Worm (Caenorhabditis elegans) whole organism, L1 larva: ENCODE measurements around the gene set-15.

Experiments
- C16A3.4 ChIP-seq: fragments of 150-350 bp; optimal IDR thresholded peaks from 2 replicates; lab custom pipeline; 2014; ENCODE audit warnings: missing biosample characterization, missing genetic modification characterization
- F16B12.6 ChIP-seq: fragments of 150-350 bp; optimal IDR thresholded peaks from 2 replicates; lab custom pipeline; 2014; ENCODE audit warnings: missing biosample characterization, missing genetic modification characterization
- Y116A8C.19 ChIP-seq: sonication (generic microtip); optimal IDR thresholded peaks from 2 replicates; lab custom pipeline; 2016; ENCODE audit warnings: missing compliant biosample characterization, missing genetic modification characterization, borderline replicate concordance
- aha-1 ChIP-seq: fragments of 150-350 bp; optimal IDR thresholded peaks from 2 replicates; lab custom pipeline; 2014; ENCODE audit warnings: missing biosample characterization, missing genetic modification characterization
- alr-1 ChIP-seq: fragments of 200-800 bp; sonication (Bioruptor generic); optimal IDR thresholded peaks from 2 replicates; lab custom pipeline; 2018; ENCODE audit warnings: borderline replicate concordance, mild to moderate bottlenecking, missing genetic modification characterization, missing compliant biosample characterization
- ama-1 ChIP-seq: fragments of 150-350 bp; optimal IDR thresholded peaks from 2 replicates; lab custom pipeline; 2014
- blmp-1 ChIP-seq: fragments of 150-350 bp; optimal IDR thresholded peaks from 2 replicates; lab custom pipeline; 2014; ENCODE audit warnings: missing biosample characterization, missing genetic modification characterization
- ceh-82 ChIP-seq, 3 experiments: fragments of 150-350 bp in 1 of 3; sonication (generic microtip) in 2 of 3; optimal IDR thresholded peaks; 2 replicates each; lab custom pipeline; 2014 to 2017; ENCODE audit warnings: missing biosample characterization in 3 of 3, missing genetic modification characterization in 3 of 3
- ceh-88 ChIP-seq: fragments of 200-800 bp; sonication (Bioruptor generic); IDR thresholded peaks from 2 replicates; pipeline ENCODE4 v1.3.6; 2022; ENCODE audit warnings: missing genetic modification characterization, missing compliant biosample characterization
- ces-1 ChIP-seq: fragments of 150-350 bp; optimal IDR thresholded peaks from 2 replicates; lab custom pipeline; 2014; ENCODE audit warnings: missing biosample characterization, missing genetic modification reagents, missing genetic modification characterization
- dpl-1 ChIP-seq, 3 experiments: fragments of 150-350 bp in 2 of 3; sonication (generic microtip) in 1 of 3; optimal IDR thresholded peaks; 2 replicates each; lab custom pipeline; 2014 to 2017; ENCODE audit warnings: missing biosample characterization in 3 of 3, missing genetic modification characterization in 3 of 3, missing genetic modification reagents in 3 of 3
- dsc-1 ChIP-seq: sonication (generic microtip); optimal IDR thresholded peaks from 2 replicates; lab custom pipeline; 2016; ENCODE audit warnings: mild to moderate bottlenecking, missing genetic modification characterization, missing compliant biosample characterization
- efl-1 ChIP-seq, 4 experiments: fragments of 150-350 bp; optimal IDR thresholded peaks in 3 of 4; peaks in 1 of 4; 1 replicate in 1 of 4; 2 replicates in 3 of 4; lab custom pipeline; 2014; ENCODE audit warnings: missing biosample characterization in 2 of 4, missing genetic modification characterization in 2 of 4, missing genetic modification reagents in 2 of 4
- egl-27 ChIP-seq, 2 experiments: fragments of 150-350 bp in 1 of 2; sonication (generic microtip); optimal IDR thresholded peaks; 3 replicates each; lab custom pipeline; 2017 to 2018; ENCODE audit warnings: missing biosample characterization in 2 of 2, missing genetic modification characterization in 2 of 2, missing genetic modification reagents in 2 of 2
- elt-2 ChIP-seq: sonication (generic microtip); optimal IDR thresholded peaks from 2 replicates; lab custom pipeline; 2016; ENCODE audit warnings: missing genetic modification characterization, mild to moderate bottlenecking, inconsistent platforms, missing compliant biosample characterization, missing genetic modification reagents
- ets-5 ChIP-seq: fragments of 200-800 bp; sonication (Bioruptor generic); IDR thresholded peaks from 2 replicates; pipeline ENCODE4 v1.3.6; 2022; ENCODE audit warnings: missing genetic modification characterization, missing compliant biosample characterization
- fkh-10 ChIP-seq: sonication (generic microtip); optimal IDR thresholded peaks from 2 replicates; lab custom pipeline; 2017; ENCODE audit warnings: missing biosample characterization, missing genetic modification reagents, missing genetic modification characterization
- fkh-8 ChIP-seq: sonication (generic microtip); optimal IDR thresholded peaks from 2 replicates; lab custom pipeline; 2016; ENCODE audit warnings: mild to moderate bottlenecking, missing genetic modification characterization, missing compliant biosample characterization
- hlh-17 ChIP-seq: fragments of 200-800 bp; sonication (Bioruptor generic); optimal IDR thresholded peaks from 2 replicates; lab custom pipeline; 2018; ENCODE audit warnings: missing genetic modification characterization, mild to moderate bottlenecking, missing compliant biosample characterization, moderate library complexity, borderline replicate concordance
- hpl-2 ChIP-seq: fragments of 150-350 bp; optimal IDR thresholded peaks from 2 replicates; lab custom pipeline; 2014; ENCODE audit warnings: missing biosample characterization, missing genetic modification reagents, missing genetic modification characterization
- lin-13 ChIP-seq: fragments of 150-350 bp; optimal IDR thresholded peaks from 2 replicates; lab custom pipeline; 2014; ENCODE audit warnings: missing biosample characterization, missing genetic modification reagents, missing genetic modification characterization
- lin-14 ChIP-seq: fragments of 200-800 bp; sonication (Bioruptor generic); optimal IDR thresholded peaks from 2 replicates; lab custom pipeline; 2018; ENCODE audit warnings: mild to moderate bottlenecking, missing genetic modification characterization, moderate library complexity, missing compliant biosample characterization
- lin-15B ChIP-seq: fragments of 150-350 bp; sonication (generic microtip); optimal IDR thresholded peaks from 3 replicates; lab custom pipeline; 2014; ENCODE audit warnings: missing biosample characterization, missing genetic modification characterization
- mab-9 ChIP-seq: fragments of 200-800 bp; sonication (Bioruptor generic); IDR thresholded peaks from 2 replicates; pipeline ENCODE4 v1.3.6; 2022; ENCODE audit warnings: missing genetic modification reagents, missing genetic modification characterization, missing compliant biosample characterization
- nhr-12 ChIP-seq: sonication (generic microtip); optimal IDR thresholded peaks from 2 replicates; lab custom pipeline; 2017; ENCODE audit warnings: missing biosample characterization, missing genetic modification characterization
- nhr-28 ChIP-seq: fragments of 150-350 bp; optimal IDR thresholded peaks from 2 replicates; lab custom pipeline; 2014; ENCODE audit warnings: missing biosample characterization, missing genetic modification characterization
- nhr-47 ChIP-seq: sonication (generic microtip); optimal IDR thresholded peaks from 2 replicates; lab custom pipeline; 2016; ENCODE audit warnings: mild to moderate bottlenecking, missing genetic modification characterization, moderate library complexity, missing compliant biosample characterization
- nhr-76 ChIP-seq: sonication (generic microtip); optimal IDR thresholded peaks from 2 replicates; lab custom pipeline; 2017; ENCODE audit warnings: missing biosample characterization, missing genetic modification characterization
- nhr-84 ChIP-seq: sonication (generic microtip); optimal IDR thresholded peaks from 2 replicates; lab custom pipeline; 2017; ENCODE audit warnings: missing biosample characterization, missing genetic modification characterization
- nhr-85 ChIP-seq: sonication (generic microtip); peaks from one replicate; lab custom pipeline; 2016; ENCODE audit warnings: missing genetic modification characterization, inconsistent platforms, missing compliant biosample characterization
- nhr-90 ChIP-seq: sonication (generic microtip); optimal IDR thresholded peaks from 2 replicates; lab custom pipeline; 2016; ENCODE audit warnings: mild to moderate bottlenecking, missing genetic modification characterization, missing compliant biosample characterization; ENCODE audit not compliant: poor library complexity
- pag-3 ChIP-seq: sonication (generic microtip); optimal IDR thresholded peaks from 2 replicates; lab custom pipeline; 2017; ENCODE audit warnings: missing genetic modification characterization, mild to moderate bottlenecking, missing compliant biosample characterization, antibody characterized with exemption, borderline replicate concordance; ENCODE audit not compliant: insufficient read depth
- rnt-1 ChIP-seq: sonication (generic microtip); optimal IDR thresholded peaks from 2 replicates; lab custom pipeline; 2016; ENCODE audit warnings: mild to moderate bottlenecking, missing genetic modification characterization, moderate library complexity, missing compliant biosample characterization
- tlp-1 ChIP-seq: fragments of 150-350 bp; optimal IDR thresholded peaks from 2 replicates; lab custom pipeline; 2014; ENCODE audit warnings: missing biosample characterization, missing genetic modification characterization
- unc-30 ChIP-seq: sonication (generic microtip); optimal IDR thresholded peaks from 2 replicates; lab custom pipeline; 2017; ENCODE audit warnings: missing biosample characterization, missing genetic modification characterization
- xbp-1 ChIP-seq: sonication (generic microtip); optimal IDR thresholded peaks from 2 replicates; lab custom pipeline; 2016; ENCODE audit warnings: missing genetic modification characterization, missing compliant biosample characterization

Gene set-15

ce11 chrIV:4780129-4780528 is at the start of gene set-15:
TSS of gene set-15 (minus strand) at chrIV:4780229.
- no peak for TF ChIP-seq ceh-82 (tag; optimal IDR thresholded peaks at IDR 0.05; lab: Kevin White, UChicago)
- no peak for TF ChIP-seq nhr-47
- no peak for TF ChIP-seq elt-2 (tag; lab: Kevin White, UChicago)
- no peak for TF ChIP-seq efl-1 (optimal IDR thresholded peaks at IDR 0.05; lab: Kevin White, UChicago)
- TF ChIP-seq efl-1 (GFP tag; optimal IDR thresholded peaks at IDR 0.05 in 1 of 2; lab: Kevin White, UChicago): no peak
- TF ChIP-seq nhr-90: no peak
- no peak for TF ChIP-seq F16B12.6 (tag; lab: Kevin White, UChicago)
- no peak for TF ChIP-seq nhr-84 (tag; lab: Kevin White, UChicago)
- TF ChIP-seq aha-1 (tag; lab: Kevin White, UChicago): no peak
- no peak for TF ChIP-seq ceh-88 (GFP tag; lab: Robert Waterston, UW)
- no peak for TF ChIP-seq hpl-2 (GFP tag; lab: Kevin White, UChicago)
- TF ChIP-seq fkh-10 (GFP tag; lab: Kevin White, UChicago): no peak
- no peak for TF ChIP-seq egl-27 (tag; optimal IDR thresholded peaks at IDR 0.05; lab: Kevin White, UChicago)
- TF ChIP-seq unc-30: no peak
- no peak for TF ChIP-seq xbp-1 (tag; lab: Kevin White, UChicago)
- TF ChIP-seq dpl-1 (GFP tag; optimal IDR thresholded peaks at IDR 0.05; lab: Kevin White, UChicago): no peak

ce11 chrIV:4829641-4830040 is 49.6 kb upstream of the set-15 start:
- no peak for TF ChIP-seq unc-30
- TF ChIP-seq pag-3 (tag; lab: Kevin White, UChicago): no peak
- TF ChIP-seq alr-1 (tag; lab: Kevin White, UChicago): no peak
- no peak for TF ChIP-seq dpl-1 (GFP tag; optimal IDR thresholded peaks at IDR 0.05; lab: Kevin White, UChicago)
- TF ChIP-seq tlp-1 (tag; lab: Kevin White, UChicago): no peak
- TF ChIP-seq lin-14 (GFP tag; lab: Kevin White, UChicago): no peak
- no peak for TF ChIP-seq nhr-76
- TF ChIP-seq C16A3.4 (tag; lab: Kevin White, UChicago): no peak
- TF ChIP-seq nhr-90: no peak
- no peak for TF ChIP-seq hlh-17 (GFP tag; lab: Kevin White, UChicago)
- TF ChIP-seq ama-1 (lab: Kevin White, UChicago): no peak
- TF ChIP-seq dsc-1 (tag; lab: Kevin White, UChicago): no peak
- TF ChIP-seq, all 84 proteins: peak for 0

ce11 chrIV:4827219-4827618 is 47.2 kb upstream of the set-15 start, which contains the start of gene mpz-4:
TSS of gene mpz-4 (minus strand) at chrIV:4827319.
- TF ChIP-seq mab-9 (GFP tag; lab: Robert Waterston, UW) (no peak), blmp-1 (tag; lab: Kevin White, UChicago) (no peak), lin-15B (no peak), pag-3 (tag; lab: Kevin White, UChicago) (no peak), nhr-12 (tag; lab: Kevin White, UChicago) (no peak), ces-1 (GFP tag; lab: Kevin White, UChicago) (no peak), rnt-1 (tag; lab: Kevin White, UChicago) (no peak), unc-30 (no peak), hpl-2 (GFP tag; lab: Kevin White, UChicago) (no peak), lin-13 (no peak), dsc-1 (tag; lab: Kevin White, UChicago) (no peak), nhr-28 (tag; lab: Kevin White, UChicago) (no peak), fkh-8 (tag; lab: Kevin White, UChicago) (no peak), nhr-85 (tag; lab: Kevin White, UChicago) (no peak), ets-5 (GFP tag; lab: Robert Waterston, UW) (no peak)

ce11 chrIV:4821843-4822242 is 41.8 kb upstream of the set-15 start:
- TF ChIP-seq efl-1 (optimal IDR thresholded peaks at IDR 0.05; lab: Kevin White, UChicago): no peak
- TF ChIP-seq efl-1 (GFP tag; optimal IDR thresholded peaks at IDR 0.05 in 1 of 2; lab: Kevin White, UChicago): peak in 1 of 2 experiments; percentile 54
- TF ChIP-seq Y116A8C.19: no peak
